Worm (Caenorhabditis elegans): ENCODE measurements around the gene sgt-1.

DNA sequence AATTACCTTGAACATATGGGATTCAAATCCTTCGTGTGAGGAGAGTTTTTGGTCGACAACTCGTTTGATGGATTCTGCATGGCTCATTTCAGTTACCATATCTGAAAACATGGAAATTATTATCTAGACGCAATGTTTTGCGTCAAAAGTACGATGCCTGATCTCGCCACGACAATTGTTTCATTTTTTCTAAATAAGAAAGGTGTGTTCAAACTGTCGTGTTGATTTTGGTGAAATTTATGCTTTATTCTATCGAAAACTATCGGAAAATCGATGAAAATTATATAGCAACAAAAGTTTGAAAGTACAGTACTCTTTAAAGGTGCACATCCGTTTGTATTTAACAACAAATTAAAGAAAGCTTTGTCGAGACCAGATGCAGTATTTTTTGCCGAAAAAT, 37.5 kb upstream of the sgt-1 start, which contains the start of gene cblc-1:
- TF ChIP-seq ztf-23 (GFP tag; IDR thresholded peaks at IDR 0.05) (no peak), klf-2 (GFP tag; conservative IDR thresholded peaks at IDR 0.05) (no peak), ref-1 (GFP tag; conservative IDR thresholded peaks at IDR 0.05) (no peak), ztf-29 (GFP tag; IDR thresholded peaks at IDR 0.05) (no peak), flt-1 (GFP tag; IDR thresholded peaks at IDR 0.05) (no peak), T22C8.4 (GFP tag; IDR thresholded peaks at IDR 0.05) (no peak)

All from whole organism, midembryonic.